Worm (Caenorhabditis elegans) whole organism, L4 larva: ENCODE data around the gene cpl-1.
A peak's percentile ranks its signal among the peaks of the same experiment; 100 is the strongest.

Experiments used
- R02D3.7 ChIP-seq: fragments of 150-350 bp; sonication (generic microtip); optimal IDR thresholded peaks from 3 replicates; lab custom pipeline; 2014; ENCODE audit warnings: missing biosample characterization, missing genetic modification characterization
- Y48G9A.11 ChIP-seq: fragments of 200-800 bp; sonication (Bioruptor generic); IDR thresholded peaks from 2 replicates; pipeline ENCODE4 v1.3.6; 2022; ENCODE audit warnings: missing genetic modification reagents, missing genetic modification characterization, missing compliant biosample characterization
- Y5F2A.4 ChIP-seq: fragments of 200-800 bp; sonication (Bioruptor generic); optimal IDR thresholded peaks from 2 replicates; lab custom pipeline; 2018; ENCODE audit warnings: mild to moderate bottlenecking, missing genetic modification characterization, missing compliant biosample characterization
- ZK337.2 ChIP-seq: fragments of 200-800 bp; sonication (Bioruptor generic); IDR thresholded peaks from 2 replicates; pipeline ENCODE4 v1.3.6; 2022; ENCODE audit warnings: missing genetic modification reagents, missing genetic modification characterization, missing compliant biosample characterization
- attf-4 ChIP-seq: sonication (generic microtip); optimal IDR thresholded peaks from 3 replicates; lab custom pipeline; 2017; ENCODE audit warnings: missing biosample characterization, missing genetic modification characterization
- ceh-32 ChIP-seq: sonication (generic microtip); optimal IDR thresholded peaks from 2 replicates; lab custom pipeline; 2016; ENCODE audit warnings: mild to moderate bottlenecking, missing genetic modification characterization, missing compliant biosample characterization; ENCODE audit not compliant: poor library complexity
- ceh-44 ChIP-seq: fragments of 200-800 bp; sonication (Bioruptor generic); IDR thresholded peaks from 2 replicates; pipeline ENCODE4 v1.3.6; 2022; ENCODE audit warnings: missing genetic modification reagents, missing genetic modification characterization, missing compliant biosample characterization
- daf-16 ChIP-seq, 3 experiments: sonication (generic microtip); optimal IDR thresholded peaks; 2 replicates each; lab custom pipeline; 2016 to 2017; ENCODE audit warnings: missing genetic modification characterization in 3 of 3, missing genetic modification reagents in 3 of 3, mild to moderate bottlenecking in 2 of 3, missing compliant biosample characterization in 2 of 3, missing biosample characterization in 1 of 3, moderate library complexity in 1 of 3
- dmd-6 ChIP-seq: fragments of 200-800 bp; sonication (Bioruptor generic); IDR thresholded peaks from 2 replicates; pipeline ENCODE4 v1.3.6; 2022; ENCODE audit warnings: missing genetic modification reagents, missing genetic modification characterization, missing compliant biosample characterization
- dmd-8 ChIP-seq: fragments of 200-800 bp; sonication (Bioruptor generic); IDR thresholded peaks from 2 replicates; pipeline ENCODE4 v1.3.6; 2022; ENCODE audit warnings: missing genetic modification characterization, missing compliant biosample characterization
- dmd-9 ChIP-seq: fragments of 200-800 bp; sonication (Bioruptor generic); IDR thresholded peaks from 2 replicates; pipeline ENCODE4 v1.3.6; 2022; ENCODE audit warnings: missing genetic modification reagents, missing genetic modification characterization, missing compliant biosample characterization
- egl-27 ChIP-seq: sonication (generic microtip); optimal IDR thresholded peaks from 3 replicates; lab custom pipeline; 2017; ENCODE audit warnings: missing biosample characterization, missing genetic modification reagents, missing genetic modification characterization
- egl-43 ChIP-seq: fragments of 200-800 bp; sonication (Bioruptor generic); IDR thresholded peaks from 2 replicates; pipeline ENCODE4 v1.3.6; 2022; ENCODE audit warnings: missing genetic modification reagents, missing genetic modification characterization, missing compliant biosample characterization
- fos-1 ChIP-seq: fragments of 150-350 bp; optimal IDR thresholded peaks from 2 replicates; lab custom pipeline; 2014; ENCODE audit warnings: missing biosample characterization, missing genetic modification characterization
- hif-1 ChIP-seq, 2 experiments: sonication (generic microtip); optimal IDR thresholded peaks; 2 replicates each; lab custom pipeline; 2016 to 2017; ENCODE audit warnings: missing compliant biosample characterization in 2 of 2, missing genetic modification characterization in 2 of 2, missing genetic modification reagents in 2 of 2, missing genotype in 2 of 2, mild to moderate bottlenecking in 1 of 2
- lin-38 ChIP-seq: fragments of 200-800 bp; sonication (Bioruptor generic); IDR thresholded peaks from 2 replicates; pipeline ENCODE4 v1.3.6; 2022; ENCODE audit warnings: missing genetic modification reagents, missing genetic modification characterization, missing compliant biosample characterization
- lin-39 ChIP-seq: fragments of 150-350 bp; optimal IDR thresholded peaks from 2 replicates; lab custom pipeline; 2014; ENCODE audit warnings: missing biosample characterization, missing genetic modification reagents, missing genetic modification characterization
- madf-9 ChIP-seq: fragments of 200-800 bp; sonication (Bioruptor generic); conservative IDR thresholded peaks from 2 replicates; pipeline ENCODE4 v1.3.6; 2022; ENCODE audit warnings: missing genetic modification reagents, missing genetic modification characterization, missing compliant biosample characterization
- mdl-1 ChIP-seq, 2 experiments: fragments of 150-350 bp in 1 of 2; sonication (generic microtip) in 1 of 2; optimal IDR thresholded peaks; 2 replicates each; lab custom pipeline; 2014 to 2017; ENCODE audit warnings: missing biosample characterization in 2 of 2, missing genetic modification characterization in 2 of 2
- mes-2 ChIP-seq: sonication (generic microtip); optimal IDR thresholded peaks from 2 replicates; lab custom pipeline; 2016; ENCODE audit warnings: missing genotype, mild to moderate bottlenecking, missing genetic modification characterization, missing compliant biosample characterization; ENCODE audit not compliant: poor library complexity, severe bottlenecking
- nhr-102 ChIP-seq: sonication (generic microtip); optimal IDR thresholded peaks from 2 replicates; lab custom pipeline; 2016; ENCODE audit warnings: mild to moderate bottlenecking, missing genetic modification characterization, moderate library complexity, missing compliant biosample characterization
- nhr-41 ChIP-seq: fragments of 200-800 bp; sonication (Bioruptor generic); IDR thresholded peaks from 2 replicates; pipeline ENCODE4 v1.3.6; 2022; ENCODE audit warnings: missing genetic modification reagents, missing genetic modification characterization, missing compliant biosample characterization
- nhr-6 ChIP-seq: fragments of 150-350 bp; optimal IDR thresholded peaks from 2 replicates; lab custom pipeline; 2014; ENCODE audit warnings: missing biosample characterization, missing genetic modification characterization
- nhr-76 ChIP-seq: fragments of 150-350 bp; optimal IDR thresholded peaks from 2 replicates; lab custom pipeline; 2014; ENCODE audit warnings: missing biosample characterization, missing genetic modification characterization
- pha-4 ChIP-seq, 2 experiments: fragments of 150-350 bp in 1 of 2; fragments of 200-800 bp in 1 of 2; sonication (Bioruptor generic) in 1 of 2; IDR thresholded peaks in 1 of 2; optimal IDR thresholded peaks in 1 of 2; 2 replicates each; pipeline versions ENCODE4 v1.3.6 to Lab custom; 2014 to 2022; ENCODE audit warnings: missing genetic modification characterization in 2 of 2, missing genetic modification reagents in 2 of 2, missing biosample characterization in 1 of 2, missing compliant biosample characterization in 1 of 2
- sdz-12 ChIP-seq: fragments of 200-800 bp; sonication (Bioruptor generic); optimal IDR thresholded peaks from 2 replicates; lab custom pipeline; 2018; ENCODE audit warnings: mild to moderate bottlenecking, missing genetic modification characterization, missing compliant biosample characterization
- set-16 ChIP-seq: fragments of 200-800 bp; sonication (Bioruptor generic); IDR thresholded peaks from 2 replicates; pipeline ENCODE4 v1.3.6; 2022; ENCODE audit warnings: missing genetic modification reagents, missing genetic modification characterization, missing compliant biosample characterization
- snpc-4 ChIP-seq: fragments of 150-350 bp; optimal IDR thresholded peaks from 2 replicates; lab custom pipeline; 2014; ENCODE audit warnings: missing biosample characterization, missing genetic modification characterization
- spr-3 ChIP-seq: fragments of 200-800 bp; sonication (Bioruptor generic); optimal IDR thresholded peaks from 2 replicates; lab custom pipeline; 2018; ENCODE audit warnings: mild to moderate bottlenecking, missing genetic modification characterization, missing compliant biosample characterization
- tag-97 ChIP-seq: fragments of 200-800 bp; sonication (Bioruptor generic); IDR thresholded peaks from 2 replicates; pipeline ENCODE4 v1.3.6; 2022; ENCODE audit warnings: missing genetic modification characterization, missing compliant biosample characterization
- unc-130 ChIP-seq: sonication (generic microtip); optimal IDR thresholded peaks from 2 replicates; lab custom pipeline; 2016; ENCODE audit warnings: missing genetic modification reagents, missing genetic modification characterization, missing compliant biosample characterization
- unc-62 ChIP-seq, 3 experiments: fragments of 150-350 bp in 1 of 3; sonication (generic microtip); optimal IDR thresholded peaks in 2 of 3; peaks in 1 of 3; 1 replicate in 1 of 3; 2 replicates in 2 of 3; lab custom pipeline; 2014 to 2017; ENCODE audit warnings: missing biosample characterization in 3 of 3, missing genetic modification characterization in 3 of 3, missing genetic modification reagents in 3 of 3, missing genotype in 1 of 3
- vab-7 ChIP-seq: fragments of 200-800 bp; sonication (Bioruptor generic); IDR thresholded peaks from 2 replicates; pipeline ENCODE4 v1.3.6; 2022; ENCODE audit warnings: missing genetic modification reagents, missing genetic modification characterization, missing compliant biosample characterization
- ztf-7 ChIP-seq: fragments of 150-350 bp; optimal IDR thresholded peaks from 2 replicates; lab custom pipeline; 2014; ENCODE audit warnings: missing biosample characterization, missing genetic modification characterization

cpl-1 gene

DNA sequence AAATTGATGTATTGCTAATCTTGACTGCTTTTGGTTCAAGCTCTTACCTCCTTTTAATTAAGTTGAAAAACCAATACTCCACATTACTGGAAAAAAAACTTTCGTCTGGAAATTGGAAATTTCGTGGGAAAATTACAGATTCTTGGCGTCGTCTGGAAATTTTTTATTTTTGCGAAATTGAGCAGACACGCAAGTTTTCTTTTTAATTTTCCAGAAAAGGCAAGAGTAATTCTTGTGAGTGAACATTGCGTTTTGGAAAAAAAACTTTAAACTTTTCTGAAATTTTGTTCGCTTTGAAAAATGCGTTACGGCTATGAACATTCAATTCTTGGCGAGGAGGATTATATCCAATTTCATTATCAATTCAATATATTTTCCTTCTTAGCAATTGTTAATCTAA is 29.5 kb downstream of the cpl-1 start, which contains the start of gene sru-45:
Gene sru-45 (plus strand): TSS at position 301 of the 400 bp plus-strand sequence.
- TF ChIP-seq egl-27 (tag; lab: Kevin White, UChicago) (no peak), nhr-41 (GFP tag; lab: Robert Waterston, UW) (no peak), lin-38 (GFP tag; lab: Robert Waterston, UW) (no peak), ZK337.2 (GFP tag; lab: Robert Waterston, UW) (no peak), dmd-8 (no peak), pha-4 (GFP tag; IDR thresholded peaks at IDR 0.05; lab: Robert Waterston, UW) (no peak), pha-4 (tag; optimal IDR thresholded peaks at IDR 0.05; lab: Kevin White, UChicago) (no peak), ceh-32 (tag; lab: Kevin White, UChicago) (no peak), unc-62 (GFP tag; optimal IDR thresholded peaks at IDR 0.05 in 1 of 2; lab: Kevin White, UChicago) (no peak), unc-62 (tag; optimal IDR thresholded peaks at IDR 0.05; lab: Kevin White, UChicago) (no peak), hif-1 (tag; optimal IDR thresholded peaks at IDR 0.05; lab: Kevin White, UChicago) (no peak), madf-9 (GFP tag; lab: Robert Waterston, UW) (no peak), snpc-4 (tag; lab: Kevin White, UChicago) (no peak), nhr-6 (no peak), nhr-102 (tag; lab: Kevin White, UChicago) (no peak), daf-16 (GFP tag; optimal IDR thresholded peaks at IDR 0.05; lab: Kevin White, UChicago) (no peak), daf-16 (tag; optimal IDR thresholded peaks at IDR 0.05; lab: Kevin White, UChicago) (no peak), spr-3 (GFP tag; lab: Kevin White, UChicago) (no peak), Y48G9A.11 (GFP tag; lab: Robert Waterston, UW) (no peak), tag-97 (GFP tag; lab: Robert Waterston, UW) (no peak), ztf-7 (tag; lab: Kevin White, UChicago) (no peak), dmd-9 (GFP tag; lab: Robert Waterston, UW) (no peak), mdl-1 (tag; optimal IDR thresholded peaks at IDR 0.05; lab: Kevin White, UChicago) (no peak)
- TF ChIP-seq, all 104 proteins: peak for 0

DNA sequence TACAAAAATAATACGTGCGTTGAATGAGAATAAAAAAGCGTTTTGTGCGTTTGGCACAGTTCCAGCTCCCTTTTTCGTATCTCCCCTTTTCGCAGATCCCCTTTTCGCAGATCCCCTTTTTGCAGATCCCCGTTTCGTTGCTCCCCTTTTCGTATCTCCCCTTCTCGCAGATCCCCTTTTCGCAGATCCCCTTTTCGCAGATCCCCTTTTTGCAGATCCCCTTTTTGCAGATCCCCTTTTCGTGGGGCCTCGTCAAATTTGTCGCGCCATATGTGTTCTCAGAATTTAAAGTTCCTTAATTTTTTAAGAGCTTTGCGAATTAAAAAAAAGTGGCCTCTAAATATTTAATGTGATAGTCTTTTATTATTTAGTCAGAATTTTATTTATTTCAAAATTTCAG is 42.2 kb downstream of the cpl-1 start, which contains the start of gene Y32B12B.4:
Gene Y32B12B.4 (plus strand): TSS at position 399 of the 400 bp plus-strand sequence.
- TF ChIP-seq set-16 (GFP tag; lab: Robert Waterston, UW): 0 out of 2 replicates have a peak, but pooled peaks have one; percentile 17
- peak; percentile 72 for TF ChIP-seq mes-2 (tag; lab: Kevin White, UChicago)
- no peak for TF ChIP-seq sdz-12 (GFP tag; lab: Kevin White, UChicago)
- TF ChIP-seq R02D3.7 (tag; lab: Kevin White, UChicago): no peak
- TF ChIP-seq vab-7 (GFP tag; lab: Robert Waterston, UW): 0 out of 2 replicates have a peak, but pooled peaks have one; percentile 6
- no peak for TF ChIP-seq ceh-44 (GFP tag; lab: Robert Waterston, UW)
- no peak for TF ChIP-seq lin-39 (tag; lab: Kevin White, UChicago)
- TF ChIP-seq fos-1 (tag; lab: Kevin White, UChicago): no peak
- 0 out of 2 replicates have a peak, but pooled peaks have one; percentile 4 for TF ChIP-seq egl-43 (GFP tag; lab: Robert Waterston, UW)
- TF ChIP-seq, all 104 proteins: peak for 4

DNA sequence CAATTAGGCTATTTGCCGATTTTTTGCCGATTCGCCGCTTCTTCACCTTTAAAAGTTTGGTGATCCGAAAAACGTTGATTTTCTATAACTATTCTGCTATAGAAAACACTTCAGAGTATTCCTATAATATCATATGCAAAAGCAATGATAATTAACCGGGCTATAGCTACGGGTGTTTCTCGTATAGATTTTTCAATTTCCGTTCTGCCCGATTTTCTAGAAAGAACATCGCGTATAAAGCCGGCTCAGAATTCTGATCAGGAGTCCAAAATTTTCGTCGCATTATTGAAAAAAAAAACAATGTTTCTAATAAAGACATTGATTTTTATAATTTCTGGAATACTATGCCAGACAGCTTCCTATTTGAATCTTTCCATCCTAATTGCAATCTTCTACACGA is 44.5 kb downstream of the cpl-1 start, which contains the start of gene srbc-65:
Gene srbc-65 (plus strand): TSS at position 301 of the 400 bp plus-strand sequence.
- no peak for TF ChIP-seq unc-130 (GFP tag; lab: Kevin White, UChicago)
- TF ChIP-seq dmd-6 (GFP tag; lab: Robert Waterston, UW): no peak
- no peak for TF ChIP-seq nhr-76 (tag; lab: Kevin White, UChicago)
- no peak for TF ChIP-seq Y5F2A.4 (GFP tag; lab: Kevin White, UChicago)
- TF ChIP-seq attf-4: no peak
- TF ChIP-seq lin-39 (tag; lab: Kevin White, UChicago): no peak
- TF ChIP-seq ztf-7 (tag; lab: Kevin White, UChicago): no peak
